Fruit fly (Drosophila melanogaster): ENCODE results near the gene sens-2.
A peak's percentile ranks its signal among the peaks of the same experiment; 100 is the strongest.

Gene sens-2

dm6 chr2L:6787029-6787972 lies 34.4 kb upstream of the sens-2 start (continued):
- TF ChIP-seq sr (GFP tag; IDR thresholded peaks at IDR 0.05) (peak; percentile 35; the same call in 2 of the 3 replicates), CG13296 (GFP tag; optimal IDR thresholded peaks at IDR 0.05) (peak; percentile 93), CG10209 (GFP tag; optimal IDR thresholded peaks at IDR 0.05) (peak; percentile 96), pum (GFP tag; optimal IDR thresholded peaks at IDR 0.05) (peak; percentile 97), Ets97D (GFP tag; optimal IDR thresholded peaks at IDR 0.05) (peak; percentile 77), Hand (GFP tag; optimal IDR thresholded peaks at IDR 0.05) (peak; percentile 92), CG16813 (GFP tag; IDR thresholded peaks at IDR 0.05; ENCODE audit: partially characterized antibody) (peak; percentile 63), Bteb2 (GFP tag; optimal IDR thresholded peaks at IDR 0.05) (peak; percentile 94), CG8290 (GFP tag; optimal IDR thresholded peaks at IDR 0.05) (peak; percentile 92), CG8290 (tag; optimal IDR thresholded peaks at IDR 0.05) (peak; percentile 66 to 89), ash1 (GFP tag; optimal IDR thresholded peaks at IDR 0.05) (no peak), CG7786 (GFP tag; optimal IDR thresholded peaks at IDR 0.05) (peak; percentile 97), Hr78 (GFP tag; optimal IDR thresholded peaks at IDR 0.05) (peak in 1 of 2 experiments; percentile 96), kah (GFP tag; optimal IDR thresholded peaks at IDR 0.05) (peak; percentile 83), repo (GFP tag; optimal IDR thresholded peaks at IDR 0.05) (peak; percentile 90), BEAF-32 (GFP tag; optimal IDR thresholded peaks at IDR 0.05) (peak; percentile 18), CG8944 (GFP tag; optimal IDR thresholded peaks at IDR 0.05) (peak; percentile 96), CG3847 (GFP tag; IDR thresholded peaks at IDR 0.05) (peak; percentile 89), Kr (GFP tag; optimal IDR thresholded peaks at IDR 0.05) (no peak), CG13894 (tag; optimal IDR thresholded peaks at IDR 0.05) (peak; percentile 47), yki (optimal IDR thresholded peaks at IDR 0.05) (peak; percentile 29), CG4404 (GFP tag; IDR thresholded peaks at IDR 0.05) (peak; percentile 86), crc (GFP tag; optimal IDR thresholded peaks at IDR 0.05) (peak; percentile 93), Atf6 (GFP tag; IDR thresholded peaks at IDR 0.05) (peak; percentile 90), CG10274 (GFP tag; optimal IDR thresholded peaks at IDR 0.05) (peak; percentile 90), CG7556 (GFP tag; optimal IDR thresholded peaks at IDR 0.05) (peak; percentile 99), CG7928 (GFP tag; optimal IDR thresholded peaks at IDR 0.05) (peak; percentile 70), ems (GFP tag; optimal IDR thresholded peaks at IDR 0.05) (peak; percentile 94), Stat92E (GFP tag; optimal IDR thresholded peaks at IDR 0.05) (peak in 2 of 3 experiments; percentile 88 to 91), Nf-YA (GFP tag; IDR thresholded peaks at IDR 0.05) (peak; percentile 56), CG9876 (GFP tag; optimal IDR thresholded peaks at IDR 0.05) (peak; percentile 92), NC2α (GFP tag; optimal IDR thresholded peaks at IDR 0.05) (peak; percentile 86), odd (GFP tag; optimal IDR thresholded peaks at IDR 0.05) (peak; percentile 96), CG9727 (GFP tag; optimal IDR thresholded peaks at IDR 0.05) (peak; percentile 98), dysf (GFP tag; IDR thresholded peaks at IDR 0.05) (peak; percentile 96), CG11085 (GFP tag; IDR thresholded peaks at IDR 0.05) (peak; percentile 66), phol (tag; optimal IDR thresholded peaks at IDR 0.05) (peak; percentile 96), da (GFP tag; optimal IDR thresholded peaks at IDR 0.05) (peak; percentile 95), ind (GFP tag; optimal IDR thresholded peaks at IDR 0.05) (peak; percentile 97), CG10147 (GFP tag; optimal IDR thresholded peaks at IDR 0.05) (peak; percentile 96), TFAM (GFP tag; optimal IDR thresholded peaks at IDR 0.05) (peak; percentile 72), Opbp (GFP tag; IDR thresholded peaks at IDR 0.05; ENCODE audit: partially characterized antibody) (0 out of 3 replicates have a peak, but pooled peaks have one; percentile 44), CG10565 (GFP tag; optimal IDR thresholded peaks at IDR 0.05) (peak; percentile 85), peb (GFP tag; IDR thresholded peaks at IDR 0.05) (peak; percentile 67), fd102C (GFP tag; optimal IDR thresholded peaks at IDR 0.05) (no peak), HLH54F (GFP tag; optimal IDR thresholded peaks at IDR 0.05) (peak; percentile 98), CG8281 (tag; optimal IDR thresholded peaks at IDR 0.05) (peak; percentile 87), Fer2 (tag; optimal IDR thresholded peaks at IDR 0.05) (peak; percentile 89)

Data from whole organism, embryonic.